Worm (Caenorhabditis elegans) whole organism, L2 larva: ENCODE results near the gene srd-65.

Source experiments
- F13H6.1 ChIP-seq: sonication (generic microtip); optimal IDR thresholded peaks from 2 replicates; lab custom pipeline; 2016; ENCODE audit warnings: missing genetic modification characterization, missing compliant biosample characterization
- R02D3.7 ChIP-seq: fragments of 150-350 bp; optimal IDR thresholded peaks from 2 replicates; lab custom pipeline; 2014; ENCODE audit warnings: missing biosample characterization, missing genetic modification characterization
- Y55F3AM.14 ChIP-seq: fragments of 200-800 bp; sonication (Bioruptor generic); optimal IDR thresholded peaks from 2 replicates; lab custom pipeline; 2018; ENCODE audit warnings: mild to moderate bottlenecking, missing genetic modification characterization, missing compliant biosample characterization
- blmp-1 ChIP-seq: sonication (generic microtip); optimal IDR thresholded peaks from 2 replicates; lab custom pipeline; 2017; ENCODE audit warnings: missing genetic modification characterization, mild to moderate bottlenecking, missing compliant biosample characterization, antibody characterized with exemption, moderate library complexity; ENCODE audit not compliant: insufficient read depth
- ceh-16 ChIP-seq: fragments of 150-350 bp; optimal IDR thresholded peaks from 2 replicates; lab custom pipeline; 2014; ENCODE audit warnings: missing biosample characterization, missing genetic modification characterization
- dmd-4 ChIP-seq: sonication (generic microtip); optimal IDR thresholded peaks from 2 replicates; lab custom pipeline; 2017; ENCODE audit warnings: missing biosample characterization, missing genetic modification characterization
- egl-27 ChIP-seq: sonication (generic microtip); optimal IDR thresholded peaks from 3 replicates; lab custom pipeline; 2017; ENCODE audit warnings: missing biosample characterization, missing genetic modification reagents, missing genetic modification characterization
- elt-1 ChIP-seq: fragments of 150-350 bp; optimal IDR thresholded peaks from 2 replicates; lab custom pipeline; 2014; ENCODE audit warnings: missing biosample characterization, missing genetic modification characterization
- elt-3 ChIP-seq: sonication (generic microtip); optimal IDR thresholded peaks from 2 replicates; lab custom pipeline; 2017; ENCODE audit warnings: missing biosample characterization, missing genetic modification characterization
- fos-1 ChIP-seq: fragments of 150-350 bp; optimal IDR thresholded peaks from 2 replicates; lab custom pipeline; 2014; ENCODE audit warnings: missing biosample characterization, missing genetic modification characterization
- gmeb-1 ChIP-seq: fragments of 150-350 bp; optimal IDR thresholded peaks from 2 replicates; lab custom pipeline; 2014; ENCODE audit warnings: missing biosample characterization, missing genetic modification characterization
- lin-11 ChIP-seq: fragments of 150-350 bp; sonication (generic microtip); optimal IDR thresholded peaks from 2 replicates; lab custom pipeline; 2014; ENCODE audit warnings: missing biosample characterization, missing genetic modification characterization, inconsistent platforms, mixed read lengths
- lin-13 ChIP-seq: fragments of 150-350 bp; optimal IDR thresholded peaks from 2 replicates; lab custom pipeline; 2014; ENCODE audit warnings: missing biosample characterization, missing genetic modification reagents, missing genetic modification characterization
- lin-39 ChIP-seq: fragments of 150-350 bp; optimal IDR thresholded peaks from 2 replicates; lab custom pipeline; 2014; ENCODE audit warnings: missing biosample characterization, missing genetic modification reagents, missing genetic modification characterization
- lsy-2 ChIP-seq, 2 experiments: fragments of 150-350 bp in 1 of 2; sonication (generic microtip) in 1 of 2; optimal IDR thresholded peaks; 2 replicates each; lab custom pipeline; 2014 to 2017; ENCODE audit warnings: missing biosample characterization in 2 of 2, missing genetic modification characterization in 2 of 2
- mbf-1 ChIP-seq: sonication (generic microtip); optimal IDR thresholded peaks from 2 replicates; lab custom pipeline; 2017; ENCODE audit warnings: missing biosample characterization, missing genetic modification characterization
- mdl-1 ChIP-seq, 2 experiments: fragments of 150-350 bp in 1 of 2; sonication (generic microtip) in 1 of 2; optimal IDR thresholded peaks; 2 replicates each; lab custom pipeline; 2017; ENCODE audit warnings: missing biosample characterization in 2 of 2, missing genetic modification characterization in 2 of 2
- nhr-10 ChIP-seq: sonication (generic microtip); optimal IDR thresholded peaks from 2 replicates; lab custom pipeline; 2017; ENCODE audit warnings: missing biosample characterization, missing genetic modification characterization
- nhr-12 ChIP-seq: fragments of 150-350 bp; optimal IDR thresholded peaks from 2 replicates; lab custom pipeline; 2014; ENCODE audit warnings: missing biosample characterization, missing genetic modification characterization
- nhr-21 ChIP-seq: fragments of 150-350 bp; optimal IDR thresholded peaks from 2 replicates; lab custom pipeline; 2014; ENCODE audit warnings: missing biosample characterization, missing genetic modification characterization
- nhr-23 ChIP-seq: fragments of 150-350 bp; optimal IDR thresholded peaks from 2 replicates; lab custom pipeline; 2014; ENCODE audit warnings: missing biosample characterization, missing genetic modification reagents, missing genetic modification characterization
- nhr-237 ChIP-seq: fragments of 150-350 bp; optimal IDR thresholded peaks from 2 replicates; lab custom pipeline; 2014; ENCODE audit warnings: missing biosample characterization, missing genetic modification characterization
- nhr-25 ChIP-seq: fragments of 150-350 bp; sonication (generic microtip); optimal IDR thresholded peaks from 3 replicates; lab custom pipeline; 2014; ENCODE audit warnings: missing biosample characterization, missing genetic modification characterization
- nhr-6 ChIP-seq: fragments of 150-350 bp; optimal IDR thresholded peaks from 2 replicates; lab custom pipeline; 2014; ENCODE audit warnings: missing biosample characterization, missing genetic modification characterization
- nhr-77 ChIP-seq: fragments of 150-350 bp; optimal IDR thresholded peaks from 2 replicates; lab custom pipeline; 2014; ENCODE audit warnings: missing biosample characterization, missing genetic modification characterization
- sem-4 ChIP-seq: fragments of 150-350 bp; optimal IDR thresholded peaks from 2 replicates; lab custom pipeline; 2014; ENCODE audit warnings: missing biosample characterization, missing genetic modification reagents, missing genetic modification characterization
- skn-1 ChIP-seq: sonication (generic microtip); optimal IDR thresholded peaks from 2 replicates; lab custom pipeline; 2017; ENCODE audit warnings: missing biosample characterization, missing genetic modification characterization
- sma-3 ChIP-seq: sonication (generic microtip); optimal IDR thresholded peaks from 2 replicates; lab custom pipeline; 2016; ENCODE audit warnings: missing genetic modification reagents, missing genetic modification characterization, missing compliant biosample characterization
- sma-9 ChIP-seq, 2 experiments: fragments of 150-350 bp in 1 of 2; sonication (generic microtip) in 1 of 2; optimal IDR thresholded peaks; 2 replicates each; lab custom pipeline; 2014 to 2016; ENCODE audit warnings: missing genetic modification characterization in 2 of 2, mild to moderate bottlenecking in 1 of 2, missing biosample characterization in 1 of 2, missing compliant biosample characterization in 1 of 2, missing genetic modification reagents in 1 of 2, moderate library complexity in 1 of 2
- zag-1 ChIP-seq: fragments of 150-350 bp; optimal IDR thresholded peaks from 2 replicates; lab custom pipeline; 2014; ENCODE audit warnings: missing biosample characterization, missing genetic modification characterization
- ztf-1 ChIP-seq: fragments of 200-800 bp; sonication (Bioruptor generic); conservative IDR thresholded peaks from 2 replicates; pipeline ENCODE4 v1.3.6; 2022; ENCODE audit warnings: missing genetic modification characterization, missing compliant biosample characterization

srd-65 gene

DNA sequence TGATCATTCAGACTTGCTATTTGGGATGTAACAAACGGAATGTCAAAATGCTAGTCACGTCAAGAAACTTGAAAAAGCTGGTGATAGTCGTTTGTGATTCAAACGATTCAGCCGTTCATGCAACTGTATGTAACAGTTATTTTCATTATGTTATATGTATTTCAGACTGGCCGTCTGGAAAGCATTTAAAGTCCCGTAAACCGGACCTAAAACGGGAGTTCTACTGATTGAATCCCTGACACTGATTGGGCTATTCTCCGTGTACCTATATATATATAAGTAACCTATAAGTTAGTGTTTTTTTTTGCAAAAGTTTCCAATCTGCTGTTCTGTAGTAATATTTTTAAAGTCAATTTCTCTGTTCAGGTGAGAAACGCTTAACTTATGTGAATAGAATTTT is 19.8 kb upstream of the srd-65 start:
- TF ChIP-seq blmp-1 (tag; lab: Kevin White, UChicago) (no peak), elt-1 (tag; lab: Kevin White, UChicago) (no peak), nhr-77 (no peak), ceh-16 (tag; lab: Kevin White, UChicago) (no peak), R02D3.7 (no peak), nhr-12 (tag; lab: Kevin White, UChicago) (no peak), lsy-2 (tag; optimal IDR thresholded peaks at IDR 0.05; lab: Kevin White, UChicago) (no peak), elt-3 (tag; lab: Kevin White, UChicago) (no peak), nhr-21 (tag; lab: Kevin White, UChicago) (no peak), lin-39 (tag; lab: Kevin White, UChicago) (no peak), mdl-1 (tag; optimal IDR thresholded peaks at IDR 0.05; lab: Kevin White, UChicago) (no peak), sma-3 (no peak), egl-27 (tag; lab: Kevin White, UChicago) (no peak), zag-1 (tag; lab: Kevin White, UChicago) (no peak)
- TF ChIP-seq, all 48 proteins: peak for 0

DNA sequence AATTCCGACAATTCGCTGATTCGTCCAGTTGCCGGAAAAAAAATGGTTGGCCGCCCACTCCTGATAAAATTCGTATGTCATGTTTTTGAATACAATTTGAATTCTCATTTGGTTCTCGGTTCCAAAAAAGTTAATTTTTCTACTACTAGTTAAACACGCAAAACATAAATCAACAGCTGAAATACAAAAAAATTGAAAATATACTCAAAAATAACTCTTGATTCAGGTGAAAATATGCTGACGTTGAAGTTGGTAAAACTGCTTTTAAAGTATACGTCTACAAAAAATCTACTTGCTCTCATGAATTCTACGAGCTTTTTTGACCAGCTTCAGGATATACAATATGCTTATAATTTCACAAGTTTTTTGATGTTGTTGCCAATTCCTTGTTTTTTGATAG is 16.6 kb upstream of the srd-65 start, which contains the start of gene srz-56:
TSS of gene srz-56 (plus strand) at position 301 of the 400 bp plus-strand sequence.
- TF ChIP-seq egl-27 (tag; lab: Kevin White, UChicago) = no peak
- TF ChIP-seq sma-9 (GFP tag; optimal IDR thresholded peaks at IDR 0.05; lab: Kevin White, UChicago) = no peak
- TF ChIP-seq sma-9 (tag; optimal IDR thresholded peaks at IDR 0.05; lab: Kevin White, UChicago) = no peak
- no peak for TF ChIP-seq lin-11 (tag; lab: Kevin White, UChicago)
- no peak for TF ChIP-seq nhr-12 (tag; lab: Kevin White, UChicago)
- TF ChIP-seq zag-1 (tag; lab: Kevin White, UChicago) = no peak
- TF ChIP-seq nhr-237 = no peak
- no peak for TF ChIP-seq Y55F3AM.14 (GFP tag; lab: Kevin White, UChicago)
- TF ChIP-seq skn-1 (tag; lab: Kevin White, UChicago) = no peak
- TF ChIP-seq lin-13 (GFP tag; lab: Kevin White, UChicago) = no peak
- no peak for TF ChIP-seq nhr-77
- TF ChIP-seq nhr-25 = no peak
- no peak for TF ChIP-seq fos-1
- TF ChIP-seq ztf-1 (GFP tag; lab: Robert Waterston, UW) = no peak
- no peak for TF ChIP-seq sma-3
- TF ChIP-seq nhr-10 (tag; lab: Kevin White, UChicago) = no peak
- TF ChIP-seq F13H6.1 (tag; lab: Kevin White, UChicago) = no peak

DNA sequence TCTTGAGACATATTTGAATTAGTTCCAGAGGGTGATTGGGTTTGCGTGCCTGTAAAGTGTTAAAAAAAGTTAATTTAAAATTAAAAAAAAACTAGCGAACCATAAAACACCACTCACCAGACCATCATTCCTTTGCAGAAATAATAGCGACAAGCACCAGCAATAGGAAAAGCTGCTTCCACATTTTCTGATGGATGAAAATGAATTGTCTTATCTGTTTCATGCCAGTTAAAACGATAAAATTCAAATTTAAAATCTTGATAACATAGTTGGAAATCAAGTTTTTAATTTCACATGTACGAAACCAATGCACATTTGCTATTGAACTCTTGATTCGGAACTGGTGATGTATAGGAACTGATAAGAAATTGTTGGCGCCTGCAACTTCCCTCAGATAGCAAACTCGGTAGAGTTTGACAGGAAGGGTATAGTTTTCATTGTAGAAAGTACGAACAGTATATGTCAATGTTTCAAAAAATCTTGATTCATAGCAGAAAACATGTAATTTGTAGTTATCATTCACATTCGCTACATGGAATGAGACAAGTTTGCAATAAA is 15.8 kb upstream of the srd-65 start, which contains the start of gene C39B5.10:
TSS of gene C39B5.10 (minus strand) at position 51 of the 558 bp plus-strand sequence.
- no peak for TF ChIP-seq zag-1 (tag; lab: Kevin White, UChicago)
- TF ChIP-seq dmd-4 = no peak
- no peak for TF ChIP-seq nhr-23 (tag; lab: Kevin White, UChicago)
- TF ChIP-seq fos-1 = peak; percentile 89
- TF ChIP-seq, all 48 proteins: peak for 1

- TF ChIP-seq lsy-2 (tag; optimal IDR thresholded peaks at IDR 0.05; lab: Kevin White, UChicago) (no peak), elt-1 (tag; lab: Kevin White, UChicago) (no peak), ztf-1 (GFP tag; lab: Robert Waterston, UW) (no peak), mbf-1 (tag; lab: Kevin White, UChicago) (no peak), R02D3.7 (no peak), zag-1 (tag; lab: Kevin White, UChicago) (no peak), nhr-12 (tag; lab: Kevin White, UChicago) (no peak)
- TF ChIP-seq, all 48 proteins: peak for 0
These were observed 10.5 kb upstream of the srd-65 start, which contains the start of gene C39B5.2 for ce11 chrIII:2234192-2234934. Gene C39B5.2 (plus strand): TSS chrIII:2234884.

DNA sequence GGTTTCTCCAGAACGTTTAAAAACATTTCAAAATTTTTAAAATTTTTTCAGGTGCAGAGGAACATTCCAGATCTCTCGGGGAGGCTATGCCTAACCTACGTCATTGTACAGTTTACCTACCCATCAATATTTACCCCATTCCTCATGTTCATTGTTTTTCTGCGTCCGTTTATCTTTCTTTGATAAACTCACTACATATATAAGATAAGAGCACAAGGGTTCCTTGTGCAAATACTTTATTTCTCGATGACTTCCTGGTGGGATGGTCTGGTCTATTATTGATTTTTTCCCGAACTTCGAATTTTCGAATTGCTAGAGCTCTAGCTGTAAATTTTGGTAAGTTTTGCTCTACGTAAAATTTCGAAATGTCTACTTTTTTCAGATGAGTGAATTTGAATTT is 9.6 kb upstream of the srd-65 start:
- TF ChIP-seq nhr-77 (no peak), sem-4 (tag; lab: Kevin White, UChicago) (no peak), gmeb-1 (no peak), sma-3 (no peak), nhr-6 (no peak), nhr-12 (tag; lab: Kevin White, UChicago) (no peak), ceh-16 (tag; lab: Kevin White, UChicago) (no peak)
- TF ChIP-seq, all 48 proteins: peak for 0
